Worm (Caenorhabditis elegans) whole organism, L2 larva: ENCODE measurements around the gene C14A4.12.

ENCODE experiments used
- snpc-4 ChIP-seq: fragments of 150-350 bp; optimal IDR thresholded peaks from 2 replicates; lab custom pipeline; 2014; ENCODE audit warnings: missing biosample characterization, missing genetic modification characterization
- zag-1 ChIP-seq: fragments of 150-350 bp; optimal IDR thresholded peaks from 2 replicates; lab custom pipeline; 2014; ENCODE audit warnings: missing biosample characterization, missing genetic modification characterization

DNA sequence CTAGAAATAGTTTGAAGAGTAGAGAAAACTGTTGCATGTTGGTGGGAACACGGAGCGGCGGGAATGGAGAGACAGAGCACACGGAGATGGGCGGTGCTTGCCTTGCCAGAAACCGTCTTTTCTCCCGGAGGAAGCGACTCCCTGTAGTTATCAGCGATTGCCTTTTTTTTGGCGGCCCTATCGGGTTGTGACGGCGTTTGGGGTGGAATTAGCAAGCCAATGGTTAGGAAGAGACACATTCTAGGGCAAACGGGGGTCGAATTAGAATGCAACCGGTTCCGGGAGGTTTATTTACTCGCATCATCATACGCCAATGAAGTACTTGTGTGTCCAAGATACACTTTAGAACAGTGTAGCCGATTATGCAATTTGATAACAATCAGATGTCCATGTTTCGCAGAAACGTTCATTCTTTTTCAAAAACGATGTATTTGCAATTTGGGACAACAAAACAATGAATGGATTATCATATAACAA lies 44.8 kb downstream of the C14A4.12 start, which contains the start of gene lact-3:
- TF ChIP-seq snpc-4 (tag; lab: Kevin White, UChicago) (no peak), zag-1 (tag; lab: Kevin White, UChicago) (no peak)
